Fruit fly (Drosophila melanogaster) whole organism, prepupa: ENCODE data around the gene Osi9.

Experiments used
- Blimp-1 ChIP-seq: fragments of 200-800 bp; sonication (Bioruptor generic); optimal IDR thresholded peaks from 3 replicates; lab custom pipeline; 2017; ENCODE audit warnings: missing biosample characterization, missing genetic modification characterization, mild to moderate bottlenecking, moderate library complexity, missing genetic modification reagents
- CG10631 ChIP-seq: fragments of 200-800 bp; sonication (Bioruptor generic); optimal IDR thresholded peaks from 2 replicates; lab custom pipeline; 2016; ENCODE audit warnings: missing biosample characterization, missing genetic modification characterization
- CG10669 ChIP-seq: fragments of 200-800 bp; sonication (Bioruptor generic); optimal IDR thresholded peaks from 3 replicates; lab custom pipeline; 2018; ENCODE audit warnings: missing biosample characterization, mild to moderate bottlenecking, missing genetic modification characterization, moderate library complexity
- CG11902 ChIP-seq: fragments of 200-800 bp; sonication (Bioruptor generic); optimal IDR thresholded peaks from 3 replicates; lab custom pipeline; 2016; ENCODE audit warnings: missing biosample characterization, missing genetic modification characterization
- CG15336 ChIP-seq: fragments of 200-800 bp; sonication (Bioruptor generic); IDR thresholded peaks from 2 replicates; pipeline ENCODE4 v1.3.6; 2022; ENCODE audit warnings: missing biosample characterization, missing genetic modification characterization
- CG16779 ChIP-seq: fragments of 200-800 bp; sonication (Bioruptor generic); optimal IDR thresholded peaks from 3 replicates; lab custom pipeline; 2017; ENCODE audit warnings: missing biosample characterization, mild to moderate bottlenecking, missing genetic modification characterization
- CG32006 ChIP-seq: fragments of 200-800 bp; sonication (Bioruptor generic); optimal IDR thresholded peaks from 3 replicates; lab custom pipeline; 2017; ENCODE audit warnings: missing biosample characterization, mild to moderate bottlenecking, missing genetic modification characterization
- CG34406 ChIP-seq: fragments of 200-800 bp; sonication (Bioruptor generic); optimal IDR thresholded peaks from 3 replicates; lab custom pipeline; 2016; ENCODE audit warnings: missing biosample characterization, missing genetic modification characterization
- CG6163 ChIP-seq: fragments of 200-800 bp; sonication (Bioruptor generic); IDR thresholded peaks from 3 replicates; pipeline ENCODE4 v1.3.6; 2022; ENCODE audit warnings: missing biosample characterization, missing genetic modification characterization
- CG6808 ChIP-seq: fragments of 200-800 bp; sonication (Bioruptor generic); optimal IDR thresholded peaks from 3 replicates; lab custom pipeline; 2017; ENCODE audit warnings: missing biosample characterization, missing genetic modification characterization, mild to moderate bottlenecking, moderate library complexity, missing genetic modification reagents
- CG6854 ChIP-seq: fragments of 200-800 bp; sonication (Bioruptor generic); optimal IDR thresholded peaks from 2 replicates; lab custom pipeline; 2017; ENCODE audit warnings: missing biosample characterization, mild to moderate bottlenecking, missing genetic modification characterization
- CG7368 ChIP-seq: fragments of 200-800 bp; sonication (Bioruptor generic); optimal IDR thresholded peaks from 3 replicates; lab custom pipeline; 2016; ENCODE audit warnings: missing biosample characterization, missing genetic modification characterization
- CG8119 ChIP-seq: fragments of 200-800 bp; sonication (Bioruptor generic); IDR thresholded peaks from 3 replicates; pipeline ENCODE4 v1.3.6; 2022; ENCODE audit warnings: missing biosample characterization, missing genetic modification characterization
- CG8319 ChIP-seq: fragments of 200-800 bp; sonication (Bioruptor generic); optimal IDR thresholded peaks from 3 replicates; lab custom pipeline; 2016; ENCODE audit warnings: missing biosample characterization, missing genetic modification characterization
- CG9139 ChIP-seq: fragments of 200-800 bp; sonication (Bioruptor generic); optimal IDR thresholded peaks from 3 replicates; lab custom pipeline; 2017; ENCODE audit warnings: missing biosample characterization, mild to moderate bottlenecking, missing genetic modification characterization
- Eip75B ChIP-seq: fragments of 200-800 bp; sonication (Bioruptor generic); optimal IDR thresholded peaks from 3 replicates; lab custom pipeline; 2016; ENCODE audit warnings: missing biosample characterization, missing genetic modification characterization
- Eip93F ChIP-seq: fragments of 200-800 bp; sonication (Bioruptor generic); optimal IDR thresholded peaks from 2 replicates; lab custom pipeline; 2016; ENCODE audit warnings: missing biosample characterization, mild to moderate bottlenecking, missing genetic modification characterization
- Ets21C ChIP-seq: fragments of 200-800 bp; sonication (Bioruptor generic); optimal IDR thresholded peaks from 3 replicates; lab custom pipeline; 2016; ENCODE audit warnings: missing biosample characterization, missing genetic modification characterization
- Ets96B ChIP-seq: fragments of 200-800 bp; optimal IDR thresholded peaks from 2 replicates; lab custom pipeline; 2019; ENCODE audit warnings: missing biosample characterization, mild to moderate bottlenecking, missing genetic modification characterization, moderate library complexity
- Gug ChIP-seq: fragments of 200-800 bp; sonication (Bioruptor generic); IDR thresholded peaks from 2 replicates; pipeline ENCODE4 v1.3.6; 2022; ENCODE audit warnings: missing biosample characterization, missing genetic modification characterization
- Hr39 ChIP-seq: fragments of 200-800 bp; sonication (Bioruptor generic); optimal IDR thresholded peaks from 2 replicates; lab custom pipeline; 2016; ENCODE audit warnings: missing biosample characterization, missing genetic modification characterization
- Hr4 ChIP-seq: fragments of 200-800 bp; sonication (Bioruptor generic); optimal IDR thresholded peaks from 3 replicates; lab custom pipeline; 2016; ENCODE audit warnings: missing biosample characterization, missing genetic modification characterization
- Lpt ChIP-seq: fragments of 200-800 bp; sonication (Bioruptor generic); optimal IDR thresholded peaks from 3 replicates; lab custom pipeline; 2016; ENCODE audit warnings: missing biosample characterization, missing genetic modification characterization
- Smox ChIP-seq: fragments of 200-800 bp; sonication (Bioruptor generic); optimal IDR thresholded peaks from 3 replicates; lab custom pipeline; 2016; ENCODE audit warnings: missing biosample characterization, missing genetic modification characterization
- Sox102F ChIP-seq: fragments of 200-800 bp; sonication (Bioruptor generic); optimal IDR thresholded peaks from 2 replicates; lab custom pipeline; 2016; ENCODE audit warnings: missing biosample characterization, mild to moderate bottlenecking, missing genetic modification characterization
- Sox15 ChIP-seq: fragments of 200-800 bp; sonication (Bioruptor generic); optimal IDR thresholded peaks from 3 replicates; lab custom pipeline; 2016; ENCODE audit warnings: missing biosample characterization, missing genetic modification characterization
- achi ChIP-seq: fragments of 200-800 bp; sonication (Bioruptor generic); optimal IDR thresholded peaks from 3 replicates; lab custom pipeline; 2016; ENCODE audit warnings: missing biosample characterization, missing genetic modification characterization
- acj6 ChIP-seq: fragments of 200-800 bp; sonication (Bioruptor generic); optimal IDR thresholded peaks from 3 replicates; lab custom pipeline; 2016; ENCODE audit warnings: missing biosample characterization, missing genetic modification characterization
- dsx ChIP-seq: fragments of 200-800 bp; optimal IDR thresholded peaks from 3 replicates; lab custom pipeline; 2019; ENCODE audit warnings: missing biosample characterization, mild to moderate bottlenecking, missing genetic modification characterization, moderate library complexity; ENCODE audit not compliant: poor library complexity, severe bottlenecking
- eg ChIP-seq: fragments of 200-800 bp; sonication (Bioruptor generic); IDR thresholded peaks from 3 replicates; pipeline ENCODE4 v1.3.6; 2022; ENCODE audit warnings: missing biosample characterization, missing genetic modification characterization
- esn ChIP-seq: fragments of 200-800 bp; sonication (Bioruptor generic); optimal IDR thresholded peaks from 2 replicates; lab custom pipeline; 2016; ENCODE audit warnings: missing biosample characterization, mild to moderate bottlenecking, missing genetic modification characterization, moderate library complexity
- fd59A ChIP-seq: fragments of 200-800 bp; sonication (Bioruptor generic); optimal IDR thresholded peaks from 2 replicates; lab custom pipeline; 2017; ENCODE audit warnings: missing biosample characterization, mild to moderate bottlenecking, missing genetic modification characterization, missing genetic modification reagents
- fd85E ChIP-seq: fragments of 200-800 bp; sonication (Bioruptor generic); optimal IDR thresholded peaks from 3 replicates; lab custom pipeline; 2016; ENCODE audit warnings: missing biosample characterization, missing genetic modification characterization
- fkh ChIP-seq: fragments of 200-800 bp; sonication (Bioruptor generic); optimal IDR thresholded peaks from 3 replicates; lab custom pipeline; 2017; ENCODE audit warnings: missing biosample characterization, mild to moderate bottlenecking, missing genetic modification characterization, moderate library complexity
- lz ChIP-seq: fragments of 200-800 bp; sonication (Bioruptor generic); optimal IDR thresholded peaks from 3 replicates; lab custom pipeline; 2016; ENCODE audit warnings: missing biosample characterization, missing genetic modification characterization
- net ChIP-seq: fragments of 200-800 bp; sonication (Bioruptor generic); optimal IDR thresholded peaks from 3 replicates; lab custom pipeline; 2016; ENCODE audit warnings: missing biosample characterization, missing genetic modification characterization
- salr ChIP-seq, 2 experiments: fragments of 200-800 bp; sonication (Bioruptor generic); optimal IDR thresholded peaks; 3 replicates each; lab custom pipeline; 2016 to 2018; ENCODE audit warnings: missing biosample characterization in 2 of 2, missing genetic modification characterization in 2 of 2, mild to moderate bottlenecking in 1 of 2
- ss ChIP-seq, 2 experiments: fragments of 200-800 bp; sonication (Bioruptor generic); optimal IDR thresholded peaks; 2 replicates in 1 of 2; 3 replicates in 1 of 2; lab custom pipeline; 2017 to 2018; ENCODE audit warnings: mild to moderate bottlenecking in 2 of 2, missing biosample characterization in 2 of 2, missing genetic modification characterization in 2 of 2, moderate library complexity in 1 of 2
- topi ChIP-seq: fragments of 200-800 bp; sonication (Bioruptor generic); optimal IDR thresholded peaks from 3 replicates; lab custom pipeline; 2016; ENCODE audit warnings: missing biosample characterization, missing genetic modification characterization
- vri ChIP-seq: fragments of 200-800 bp; sonication (Bioruptor generic); optimal IDR thresholded peaks from 3 replicates; lab custom pipeline; 2016; ENCODE audit warnings: missing biosample characterization, mild to moderate bottlenecking, missing genetic modification characterization

Gene Osi9

dm6 chr3R:6241289-6241688 is 18.7 kb upstream of the Osi9 start (continued):
- TF ChIP-seq dsx (GFP tag; lab: Kevin White, UChicago) (no peak), acj6 (peak; percentile 25), Lpt (GFP tag; lab: Kevin White, UChicago) (no peak), CG9139 (no peak), CG6854 (GFP tag; lab: Kevin White, UChicago) (no peak), Ets96B (no peak), vri (GFP tag; lab: Kevin White, UChicago) (no peak), net (peak; percentile 27), Sox15 (no peak), CG34406 (GFP tag; lab: Kevin White, UChicago) (peak; percentile 34), Sox102F (no peak), fd59A (GFP tag; lab: Kevin White, UChicago) (no peak), achi (GFP tag; lab: Kevin White, UChicago) (peak; percentile 39), CG7368 (GFP tag; lab: Kevin White, UChicago) (no peak), Eip93F (GFP tag; lab: Kevin White, UChicago) (no peak), topi (GFP tag; lab: Kevin White, UChicago) (no peak), eg (GFP tag; lab: Robert Waterston, UW) (peak; percentile 38; the same call in 1 of the 3 replicates), fd85E (GFP tag; lab: Kevin White, UChicago) (no peak), ss (GFP tag; optimal IDR thresholded peaks at IDR 0.05; lab: Kevin White, UChicago) (no peak), CG10631 (GFP tag; lab: Kevin White, UChicago) (no peak), CG32006 (GFP tag; lab: Kevin White, UChicago) (peak; percentile 92), CG16779 (no peak), lz (no peak), Gug (no peak), Hr39 (GFP tag; lab: Kevin White, UChicago) (no peak), esn (GFP tag; lab: Kevin White, UChicago) (no peak), Ets21C (GFP tag; lab: Kevin White, UChicago) (no peak), Eip75B (GFP tag; lab: Kevin White, UChicago) (no peak)

dm6 chr3R:6244035-6244434 is 16.0 kb upstream of the Osi9 start:
- TF ChIP-seq CG9139, result no peak
- peak; percentile 97 for TF ChIP-seq Blimp-1
- no peak for TF ChIP-seq fkh
- no peak for TF ChIP-seq CG8319
- no peak for TF ChIP-seq Gug
- TF ChIP-seq CG15336 (GFP tag; lab: Robert Waterston, UW), result no peak
- TF ChIP-seq CG8119, result no peak
- peak; percentile 55 for TF ChIP-seq CG6854 (GFP tag; lab: Kevin White, UChicago)
- TF ChIP-seq achi (GFP tag; lab: Kevin White, UChicago), result no peak
- no peak for TF ChIP-seq fd85E (GFP tag; lab: Kevin White, UChicago)
- no peak for TF ChIP-seq CG6808 (GFP tag; lab: Kevin White, UChicago)
- TF ChIP-seq CG10669 (GFP tag; lab: Kevin White, UChicago), result no peak
- no peak for TF ChIP-seq CG6163 (GFP tag; lab: Robert Waterston, UW)
- TF ChIP-seq acj6, result no peak
- TF ChIP-seq, all 60 proteins: peak for 2

dm6 chr3R:6244986-6245385 is 15.0 kb upstream of the Osi9 start:
- TF ChIP-seq CG10669 (GFP tag; lab: Kevin White, UChicago), result no peak
- no peak for TF ChIP-seq Smox
- no peak for TF ChIP-seq fd59A (GFP tag; lab: Kevin White, UChicago)
- TF ChIP-seq CG11902, result no peak
- no peak for TF ChIP-seq CG6163 (GFP tag; lab: Robert Waterston, UW)
- TF ChIP-seq acj6, result no peak
- TF ChIP-seq CG16779, result no peak
- no peak for TF ChIP-seq Gug
- no peak for TF ChIP-seq CG6854 (GFP tag; lab: Kevin White, UChicago)
- TF ChIP-seq esn (GFP tag; lab: Kevin White, UChicago), result no peak
- TF ChIP-seq salr (GFP tag; optimal IDR thresholded peaks at IDR 0.05; lab: Kevin White, UChicago), result no peak
- no peak for TF ChIP-seq CG8119
- no peak for TF ChIP-seq Hr4 (GFP tag; lab: Kevin White, UChicago)
